Fruit fly (Drosophila melanogaster) whole organism, embryonic: ENCODE results near the gene spirit.

Experiments
- Bgb ChIP-seq: fragments of 200-800 bp; sonication (Bioruptor generic); IDR thresholded peaks from 2 replicates; pipeline ENCODE4 v1.3.6; 2022; ENCODE audit warnings: missing biosample characterization, missing genetic modification characterization; ENCODE audit not compliant: partially characterized antibody
- CG11723 ChIP-seq: fragments of 200-800 bp; sonication (Bioruptor generic); optimal IDR thresholded peaks from 2 replicates; lab custom pipeline; 2017; ENCODE audit warnings: missing biosample characterization, mild to moderate bottlenecking, missing genetic modification characterization
- CG13296 ChIP-seq: fragments of 200-800 bp; sonication (Bioruptor generic); optimal IDR thresholded peaks from 3 replicates; lab custom pipeline; 2018; ENCODE audit warnings: missing biosample characterization, mild to moderate bottlenecking, missing genetic modification characterization
- CG14860 ChIP-seq: fragments of 200-800 bp; sonication (Bioruptor generic); IDR thresholded peaks from 3 replicates; pipeline ENCODE4 v1.3.6; 2022; ENCODE audit warnings: missing biosample characterization, missing genetic modification characterization; ENCODE audit not compliant: partially characterized antibody
- CG15514 ChIP-seq: fragments of 200-800 bp; sonication (Bioruptor generic); optimal IDR thresholded peaks from 3 replicates; lab custom pipeline; 2017; ENCODE audit warnings: missing biosample characterization, missing genetic modification characterization, mild to moderate bottlenecking, moderate library complexity, missing genetic modification reagents
- CG15696 ChIP-seq: fragments of 200-800 bp; sonication (Bioruptor generic); optimal IDR thresholded peaks from 2 replicates; lab custom pipeline; 2019; ENCODE audit warnings: missing biosample characterization, mild to moderate bottlenecking, missing genetic modification characterization, moderate library complexity
- CG16779 ChIP-seq: fragments of 200-800 bp; sonication (Bioruptor generic); IDR thresholded peaks from 2 replicates; pipeline ENCODE4 v1.3.6; 2022; ENCODE audit warnings: missing biosample characterization, missing genetic modification characterization
- CG16815 ChIP-seq: fragments of 200-800 bp; sonication (Bioruptor generic); optimal IDR thresholded peaks from 3 replicates; lab custom pipeline; 2017; ENCODE audit warnings: missing biosample characterization, mild to moderate bottlenecking, missing genetic modification characterization
- CG16863 ChIP-seq: fragments of 200-800 bp; sonication (Bioruptor generic); optimal IDR thresholded peaks from 3 replicates; lab custom pipeline; 2016; ENCODE audit warnings: missing biosample characterization, missing genetic modification characterization
- CG17186 ChIP-seq: fragments of 200-800 bp; sonication (Bioruptor generic); optimal IDR thresholded peaks from 3 replicates; lab custom pipeline; 2017; ENCODE audit warnings: missing biosample characterization, missing genetic modification reagents, missing genetic modification characterization
- CG1792 ChIP-seq: fragments of 200-800 bp; sonication (Bioruptor generic); optimal IDR thresholded peaks from 2 replicates; lab custom pipeline; 2016; ENCODE audit warnings: missing biosample characterization, missing genetic modification characterization
- CG31365 ChIP-seq: fragments of 200-800 bp; sonication (Bioruptor generic); optimal IDR thresholded peaks from 2 replicates; lab custom pipeline; 2018; ENCODE audit warnings: missing biosample characterization, mild to moderate bottlenecking, missing genetic modification characterization
- CG32772 ChIP-seq: fragments of 200-800 bp; sonication (Bioruptor generic); IDR thresholded peaks from 2 replicates; pipeline ENCODE4 v1.3.6; 2022; ENCODE audit warnings: missing biosample characterization, missing genetic modification characterization
- CG3995 ChIP-seq: fragments of 200-800 bp; sonication (Bioruptor generic); optimal IDR thresholded peaks from 3 replicates; lab custom pipeline; 2016; ENCODE audit warnings: missing biosample characterization, missing genetic modification characterization
- CG42726 ChIP-seq: fragments of 200-800 bp; sonication (Bioruptor generic); IDR thresholded peaks from 2 replicates; pipeline ENCODE4 v1.3.6; 2022; ENCODE audit warnings: missing biosample characterization, missing genetic modification characterization; ENCODE audit not compliant: partially characterized antibody
- CG6175 ChIP-seq: fragments of 200-800 bp; sonication (Bioruptor generic); IDR thresholded peaks from 3 replicates; pipeline ENCODE4 v1.3.6; 2022; ENCODE audit warnings: missing biosample characterization, missing genetic modification characterization
- CG6683 ChIP-seq: fragments of 200-800 bp; sonication (Bioruptor generic); optimal IDR thresholded peaks from 2 replicates; lab custom pipeline; 2017; ENCODE audit warnings: missing biosample characterization, mild to moderate bottlenecking, missing genetic modification characterization, missing genetic modification reagents
- CG8290 ChIP-seq, 3 experiments: fragments of 200-800 bp; sonication (Bioruptor generic); optimal IDR thresholded peaks; 2 replicates each; lab custom pipeline; 2016 to 2019; ENCODE audit warnings: missing biosample characterization in 3 of 3, missing genetic modification characterization in 3 of 3, mild to moderate bottlenecking in 2 of 3, moderate library complexity in 1 of 3
- D19A ChIP-seq: fragments of 200-800 bp; optimal IDR thresholded peaks from 3 replicates; lab custom pipeline; 2019; ENCODE audit warnings: missing biosample characterization, mild to moderate bottlenecking, missing genetic modification characterization, moderate library complexity
- D19B ChIP-seq: fragments of 200-800 bp; sonication (Bioruptor generic); optimal IDR thresholded peaks from 2 replicates; lab custom pipeline; 2017; ENCODE audit warnings: missing biosample characterization, mild to moderate bottlenecking, missing genetic modification characterization
- Deaf1 ChIP-seq: fragments of 200-800 bp; optimal IDR thresholded peaks from 3 replicates; lab custom pipeline; 2019; ENCODE audit warnings: missing biosample characterization, mild to moderate bottlenecking, missing genetic modification characterization, moderate library complexity
- Dip2 ChIP-seq: fragments of 200-800 bp; sonication (Bioruptor generic); IDR thresholded peaks from 2 replicates; pipeline ENCODE4 v1.3.6; 2022; ENCODE audit warnings: missing biosample characterization, missing genetic modification characterization
- Dip3 ChIP-seq: fragments of 200-800 bp; sonication (Bioruptor generic); optimal IDR thresholded peaks from 3 replicates; lab custom pipeline; 2016; ENCODE audit warnings: missing biosample characterization, missing genetic modification characterization
- ERR ChIP-seq: fragments of 200-800 bp; sonication (Bioruptor generic); optimal IDR thresholded peaks from 2 replicates; lab custom pipeline; 2016; ENCODE audit warnings: missing biosample characterization, missing genetic modification characterization
- Hey ChIP-seq: fragments of 200-800 bp; sonication (Bioruptor generic); optimal IDR thresholded peaks from 3 replicates; lab custom pipeline; 2018; ENCODE audit warnings: missing biosample characterization, mild to moderate bottlenecking, missing genetic modification characterization
- Hmr ChIP-seq: fragments of 200-800 bp; sonication (Bioruptor generic); optimal IDR thresholded peaks from 3 replicates; lab custom pipeline; 2017; ENCODE audit warnings: mild to moderate bottlenecking, missing biosample characterization, missing genetic modification reagents, missing genetic modification characterization
- PHDP ChIP-seq: fragments of 200-800 bp; sonication (Bioruptor generic); optimal IDR thresholded peaks from 3 replicates; lab custom pipeline; 2018; ENCODE audit warnings: missing biosample characterization, mild to moderate bottlenecking, missing genetic modification characterization, moderate library complexity
- Six4 ChIP-seq: fragments of 200-800 bp; sonication (Bioruptor generic); optimal IDR thresholded peaks from 2 replicates; lab custom pipeline; 2016; ENCODE audit warnings: missing biosample characterization, missing genetic modification characterization
- Sox102F ChIP-seq: fragments of 200-800 bp; sonication (Bioruptor generic); optimal IDR thresholded peaks from 2 replicates; lab custom pipeline; 2018; ENCODE audit warnings: missing biosample characterization, mild to moderate bottlenecking, missing genetic modification characterization, moderate library complexity
- Xrp1 ChIP-seq: fragments of 200-800 bp; sonication (Bioruptor generic); IDR thresholded peaks from 2 replicates; pipeline ENCODE4 v1.3.6; 2022; ENCODE audit warnings: missing biosample characterization, missing genetic modification characterization
- al ChIP-seq: fragments of 200-800 bp; sonication (Bioruptor generic); IDR thresholded peaks from 2 replicates; pipeline ENCODE4 v1.3.6; 2022; ENCODE audit warnings: missing biosample characterization, missing genetic modification characterization
- ara ChIP-seq: fragments of 200-800 bp; sonication (Bioruptor generic); IDR thresholded peaks from 2 replicates; pipeline ENCODE4 v1.3.6; 2022; ENCODE audit warnings: missing biosample characterization, missing genetic modification characterization
- bowl ChIP-seq: fragments of 200-800 bp; sonication (Bioruptor generic); IDR thresholded peaks from 2 replicates; pipeline ENCODE4 v1.3.6; 2022; ENCODE audit warnings: missing biosample characterization, missing genetic modification characterization
- ci ChIP-seq: fragments of 200-800 bp; sonication (Bioruptor generic); IDR thresholded peaks from 3 replicates; pipeline ENCODE4 v1.3.6; 2022; ENCODE audit warnings: missing biosample characterization, missing genetic modification characterization
- croc ChIP-seq: fragments of 200-800 bp; sonication (Bioruptor generic); conservative IDR thresholded peaks from 3 replicates; pipeline ENCODE4 v1.3.6; 2022; ENCODE audit warnings: missing biosample characterization, missing genetic modification characterization
- da ChIP-seq: fragments of 200-800 bp; sonication (Bioruptor generic); optimal IDR thresholded peaks from 2 replicates; lab custom pipeline; 2016; ENCODE audit warnings: missing biosample characterization, missing genetic modification characterization
- danr ChIP-seq: fragments of 200-800 bp; sonication (Bioruptor generic); IDR thresholded peaks from 2 replicates; pipeline ENCODE4 v1.3.6; 2022; ENCODE audit warnings: missing biosample characterization, missing genetic modification characterization
- dm ChIP-seq: fragments of 200-800 bp; sonication (Bioruptor generic); optimal IDR thresholded peaks from 3 replicates; lab custom pipeline; 2016; ENCODE audit warnings: missing biosample characterization, missing genetic modification characterization
- dysf ChIP-seq: fragments of 200-800 bp; sonication (Bioruptor generic); IDR thresholded peaks from 3 replicates; pipeline ENCODE4 v1.3.6; 2022; ENCODE audit warnings: missing biosample characterization, missing genetic modification characterization
- esg ChIP-seq: fragments of 200-800 bp; sonication (Bioruptor generic); conservative IDR thresholded peaks from 2 replicates; pipeline ENCODE4 v1.3.6; 2022; ENCODE audit warnings: missing biosample characterization, missing genetic modification characterization
- grn ChIP-seq: fragments of 200-800 bp; sonication (Bioruptor generic); optimal IDR thresholded peaks from 3 replicates; lab custom pipeline; 2017; ENCODE audit warnings: missing biosample characterization, missing genetic modification characterization
- gsb ChIP-seq: fragments of 200-800 bp; sonication (Bioruptor generic); IDR thresholded peaks from 2 replicates; pipeline ENCODE4 v1.3.6; 2022; ENCODE audit warnings: missing biosample characterization, missing genetic modification characterization
- klu ChIP-seq: fragments of 200-800 bp; sonication (Bioruptor generic); IDR thresholded peaks from 2 replicates; pipeline ENCODE4 v1.3.6; 2022; ENCODE audit warnings: missing biosample characterization, missing genetic modification characterization
- mld ChIP-seq: fragments of 200-800 bp; sonication (Bioruptor generic); IDR thresholded peaks from 3 replicates; pipeline ENCODE4 v1.3.6; 2022; ENCODE audit warnings: missing biosample characterization, missing genetic modification characterization; ENCODE audit not compliant: partially characterized antibody
- psq ChIP-seq: fragments of 200-800 bp; sonication (Bioruptor generic); optimal IDR thresholded peaks from 2 replicates; lab custom pipeline; 2017; ENCODE audit warnings: missing biosample characterization, missing genetic modification characterization
- sisA ChIP-seq: fragments of 200-800 bp; sonication (Bioruptor generic); IDR thresholded peaks from 2 replicates; pipeline ENCODE4 v1.3.6; 2022; ENCODE audit warnings: missing biosample characterization, missing genetic modification characterization
- slou ChIP-seq: fragments of 200-800 bp; sonication (Bioruptor generic); optimal IDR thresholded peaks from 3 replicates; lab custom pipeline; 2016; ENCODE audit warnings: missing biosample characterization, missing genetic modification characterization
- sna ChIP-seq: fragments of 200-800 bp; sonication (Bioruptor generic); IDR thresholded peaks from 2 replicates; pipeline ENCODE4 v1.3.6; 2022; ENCODE audit warnings: missing biosample characterization, missing genetic modification characterization; ENCODE audit not compliant: partially characterized antibody
- so ChIP-seq: fragments of 200-800 bp; sonication (Bioruptor generic); IDR thresholded peaks from 3 replicates; pipeline ENCODE4 v1.3.6; 2022; ENCODE audit warnings: missing biosample characterization, missing genetic modification characterization
- toy ChIP-seq: fragments of 200-800 bp; sonication (Bioruptor generic); IDR thresholded peaks from 2 replicates; pipeline ENCODE4 v1.3.6; 2022; ENCODE audit warnings: missing biosample characterization, missing genetic modification characterization

Gene spirit

dm6 chrX:8558762-8559172 is 14.6 kb downstream of the spirit start, which contains the start of gene IntS4 (continued):
- TF ChIP-seq al (GFP tag; lab: Robert Waterston, UW) (peak; percentile 47), CG16863 (GFP tag; lab: Kevin White, UChicago) (no peak), danr (GFP tag; lab: Robert Waterston, UW) (0 out of 2 replicates have a peak, but pooled peaks have one; percentile 13), klu (GFP tag; lab: Robert Waterston, UW) (no peak; the same call in 1 of the 2 replicates), Six4 (GFP tag; lab: Kevin White, UChicago) (peak; percentile 20), Dip2 (no peak), esg (no peak; the same call in 1 of the 2 replicates), Dip3 (GFP tag; lab: Kevin White, UChicago) (peak; percentile 42), CG16779 (GFP tag; lab: Robert Waterston, UW) (no peak), D19B (no peak), CG17186 (GFP tag; lab: Kevin White, UChicago) (peak; percentile 67), ara (GFP tag; lab: Robert Waterston, UW) (peak; percentile 48; the same call in 1 of the 2 replicates), CG3995 (peak; percentile 66), ERR (GFP tag; lab: Kevin White, UChicago) (no peak), sna (GFP tag; lab: Robert Waterston, UW) (peak; percentile 95), Xrp1 (peak; percentile 62), CG14860 (GFP tag; lab: Robert Waterston, UW) (peak; percentile 89), CG42726 (peak; percentile 72; the same call in 1 of the 2 replicates), PHDP (tag; lab: Kevin White, UChicago) (peak; percentile 44), Bgb (GFP tag; lab: Robert Waterston, UW) (peak; percentile 90), CG32772 (GFP tag; lab: Robert Waterston, UW) (0 out of 2 replicates have a peak, but pooled peaks have one; percentile 40), ci (no peak), so (GFP tag; lab: Robert Waterston, UW) (no peak), toy (GFP tag; lab: Robert Waterston, UW) (no peak), grn (no peak), croc (GFP tag; lab: Robert Waterston, UW) (no peak), Sox102F (GFP tag; lab: Kevin White, UChicago) (no peak), CG31365 (tag; lab: Kevin White, UChicago) (no peak), CG13296 (GFP tag; lab: Kevin White, UChicago) (peak; percentile 55), CG8290 (GFP tag; optimal IDR thresholded peaks at IDR 0.05; lab: Kevin White, UChicago) (peak; percentile 62), CG8290 (tag; optimal IDR thresholded peaks at IDR 0.05; lab: Kevin White, UChicago) (peak; percentile 11 to 57), D19A (tag; lab: Kevin White, UChicago) (peak; percentile 51), mld (GFP tag; lab: Robert Waterston, UW) (peak; percentile 63; the same call in 2 of the 3 replicates), CG6683 (GFP tag; lab: Kevin White, UChicago) (peak; percentile 39), CG1792 (no peak), Deaf1 (no peak), gsb (GFP tag; lab: Robert Waterston, UW) (no peak), CG16815 (GFP tag; lab: Kevin White, UChicago) (peak; percentile 26), dm (GFP tag; lab: Kevin White, UChicago) (peak; percentile 7), CG15514 (GFP tag; lab: Kevin White, UChicago) (peak; percentile 90), Hey (tag; lab: Kevin White, UChicago) (no peak), da (GFP tag; lab: Kevin White, UChicago) (no peak), slou (peak; percentile 68), Hmr (GFP tag; lab: Kevin White, UChicago) (no peak), CG11723 (GFP tag; lab: Kevin White, UChicago) (no peak), psq (GFP tag; lab: Kevin White, UChicago) (peak; percentile 98), CG6175 (GFP tag; lab: Robert Waterston, UW) (no peak), CG15696 (tag; lab: Kevin White, UChicago) (peak; percentile 66), dysf (GFP tag; lab: Robert Waterston, UW) (peak; percentile 63; the same call in 2 of the 3 replicates), bowl (GFP tag; lab: Robert Waterston, UW) (no peak), sisA (GFP tag; lab: Robert Waterston, UW) (peak; percentile 39; the same call in 1 of the 2 replicates)
